Worm (Caenorhabditis elegans) whole organism, L4 larva: ENCODE data around the gene Y49F6C.8.

Experiments
- ces-1 ChIP-seq: fragments of 150-350 bp; sonication (generic microtip); optimal IDR thresholded peaks from 4 replicates; lab custom pipeline; 2014; ENCODE audit warnings: missing biosample characterization, missing genetic modification reagents, missing genetic modification characterization
- daf-12 ChIP-seq: fragments of 150-350 bp; optimal IDR thresholded peaks from 2 replicates; lab custom pipeline; 2014; ENCODE audit warnings: missing biosample characterization, missing genetic modification reagents, missing genetic modification characterization
- dpl-1 ChIP-seq: fragments of 150-350 bp; optimal IDR thresholded peaks from 2 replicates; lab custom pipeline; 2014; ENCODE audit warnings: missing biosample characterization, missing genetic modification reagents, missing genetic modification characterization
- egl-27 ChIP-seq: sonication (generic microtip); optimal IDR thresholded peaks from 3 replicates; lab custom pipeline; 2017; ENCODE audit warnings: missing biosample characterization, missing genetic modification reagents, missing genetic modification characterization
- fos-1 ChIP-seq: fragments of 150-350 bp; optimal IDR thresholded peaks from 2 replicates; lab custom pipeline; 2014; ENCODE audit warnings: missing biosample characterization, missing genetic modification characterization
- lsy-2 ChIP-seq, 2 experiments: fragments of 150-350 bp in 1 of 2; sonication (generic microtip) in 1 of 2; optimal IDR thresholded peaks; 2 replicates each; lab custom pipeline; 2014 to 2017; ENCODE audit warnings: missing biosample characterization in 2 of 2, missing genetic modification characterization in 2 of 2
- mdl-1 ChIP-seq, 2 experiments: fragments of 150-350 bp in 1 of 2; sonication (generic microtip) in 1 of 2; optimal IDR thresholded peaks; 2 replicates each; lab custom pipeline; 2014 to 2017; ENCODE audit warnings: missing biosample characterization in 2 of 2, missing genetic modification characterization in 2 of 2
- nhr-28 ChIP-seq: fragments of 150-350 bp; optimal IDR thresholded peaks from 2 replicates; lab custom pipeline; 2014; ENCODE audit warnings: missing biosample characterization, missing genetic modification characterization
- pha-4 ChIP-seq, 2 experiments: fragments of 150-350 bp in 1 of 2; fragments of 200-800 bp in 1 of 2; sonication (Bioruptor generic) in 1 of 2; IDR thresholded peaks in 1 of 2; optimal IDR thresholded peaks in 1 of 2; 2 replicates each; pipeline versions ENCODE4 v1.3.6 to Lab custom; 2014 to 2022; ENCODE audit warnings: missing genetic modification characterization in 2 of 2, missing genetic modification reagents in 2 of 2, missing biosample characterization in 1 of 2, missing compliant biosample characterization in 1 of 2
- snpc-4 ChIP-seq: fragments of 150-350 bp; optimal IDR thresholded peaks from 2 replicates; lab custom pipeline; 2014; ENCODE audit warnings: missing biosample characterization, missing genetic modification characterization
- tra-1 ChIP-seq: fragments of 200-800 bp; sonication (Bioruptor generic); IDR thresholded peaks from 2 replicates; pipeline ENCODE4 v1.3.6; 2022; ENCODE audit warnings: missing genetic modification reagents, missing genetic modification characterization, missing compliant biosample characterization
- unc-62 ChIP-seq, 3 experiments: fragments of 150-350 bp in 1 of 3; sonication (generic microtip); optimal IDR thresholded peaks in 2 of 3; peaks in 1 of 3; 1 replicate in 1 of 3; 2 replicates in 2 of 3; lab custom pipeline; 2014 to 2017; ENCODE audit warnings: missing biosample characterization in 3 of 3, missing genetic modification characterization in 3 of 3, missing genetic modification reagents in 3 of 3, missing genotype in 1 of 3

ce11 chrII:3374779-3375178 lies 4.9 kb upstream of the Y49F6C.8 start, which contains the start of gene bath-10:
- no peak for TF ChIP-seq lsy-2 (tag; optimal IDR thresholded peaks at IDR 0.05; lab: Kevin White, UChicago)
- no peak for TF ChIP-seq nhr-28 (tag; lab: Kevin White, UChicago)
- TF ChIP-seq daf-12 (tag; lab: Kevin White, UChicago), result no peak
- no peak for TF ChIP-seq dpl-1
- no peak for TF ChIP-seq snpc-4
- TF ChIP-seq pha-4 (GFP tag; IDR thresholded peaks at IDR 0.05; lab: Robert Waterston, UW), result no peak
- no peak for TF ChIP-seq pha-4 (tag; optimal IDR thresholded peaks at IDR 0.05; lab: Kevin White, UChicago)
- TF ChIP-seq egl-27 (tag; lab: Kevin White, UChicago), result no peak
- no peak for TF ChIP-seq tra-1 (GFP tag; lab: Robert Waterston, UW)
- TF ChIP-seq ces-1, result no peak
- no peak for TF ChIP-seq unc-62 (GFP tag; optimal IDR thresholded peaks at IDR 0.05 in 1 of 2; lab: Kevin White, UChicago)
- TF ChIP-seq unc-62 (tag; optimal IDR thresholded peaks at IDR 0.05; lab: Kevin White, UChicago), result no peak
- no peak for TF ChIP-seq mdl-1 (tag; optimal IDR thresholded peaks at IDR 0.05; lab: Kevin White, UChicago)
- TF ChIP-seq fos-1 (tag; lab: Kevin White, UChicago), result no peak
